Worm (Caenorhabditis elegans): Measurements from ENCODE around the gene C45G9.8.

ce11 chrIII:5092345-5092744 lies 38.9 kb upstream of the C45G9.8 start:
- TF ChIP-seq klf-2 (GFP tag; conservative IDR thresholded peaks at IDR 0.05) = no peak
- TF ChIP-seq cog-1 (tag; optimal IDR thresholded peaks at IDR 0.05) = no peak
- TF ChIP-seq tab-1 (GFP tag; IDR thresholded peaks at IDR 0.05) = no peak
- TF ChIP-seq med-1 (GFP tag; optimal IDR thresholded peaks at IDR 0.05; ENCODE audit: insufficient read depth) = no peak
- no peak for TF ChIP-seq ztf-23 (GFP tag; IDR thresholded peaks at IDR 0.05)

Data from whole organism, midembryonic.